Worm (Caenorhabditis elegans): ENCODE data around the gene ife-3.

DNA sequence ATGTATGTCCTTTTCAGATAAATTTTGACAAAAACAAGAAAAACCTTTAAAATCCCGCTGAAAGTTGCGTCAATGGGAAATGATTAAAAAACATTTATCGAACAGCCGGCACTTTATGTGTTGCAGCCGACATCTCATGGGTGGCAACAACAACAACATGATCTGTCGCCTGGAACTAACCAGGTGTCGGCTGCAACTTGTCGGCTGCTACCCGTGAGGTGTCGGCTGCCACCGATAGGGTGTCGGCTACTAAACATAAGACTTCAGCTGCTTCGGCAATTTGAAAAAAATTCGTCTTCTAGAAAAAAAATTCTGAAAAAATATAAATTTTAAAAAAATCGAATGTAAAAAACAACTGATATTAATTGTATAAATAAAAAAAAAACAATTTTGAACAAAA lies 20.0 kb upstream of the ife-3 start:
- TF ChIP-seq nhr-76 (tag; optimal IDR thresholded peaks at IDR 0.05) = no peak
- no peak for TF ChIP-seq bed-3 (GFP tag; optimal IDR thresholded peaks at IDR 0.05)
- TF ChIP-seq elt-3 (tag; optimal IDR thresholded peaks at IDR 0.05) = no peak
- no peak for TF ChIP-seq nhr-237 (tag; optimal IDR thresholded peaks at IDR 0.05)
- TF ChIP-seq lin-13 (tag; optimal IDR thresholded peaks at IDR 0.05) = no peak
